Worm (Caenorhabditis elegans) whole organism, L4/young adult: ENCODE measurements around the gene C50E3.12.

ENCODE experiments used
- W03F9.2 ChIP-seq: fragments of 150-350 bp; optimal IDR thresholded peaks from 2 replicates; lab custom pipeline; 2014; ENCODE audit warnings: missing biosample characterization, missing genetic modification characterization
- dao-5 ChIP-seq: sonication (generic microtip); optimal IDR thresholded peaks from 2 replicates; lab custom pipeline; 2016; ENCODE audit warnings: missing genotype, missing genetic modification characterization, moderate library complexity, missing compliant biosample characterization
- him-1 ChIP-seq: sonication (generic microtip); optimal IDR thresholded peaks from 2 replicates; lab custom pipeline; 2016; ENCODE audit warnings: missing genotype, missing genetic modification reagents, missing genetic modification characterization, missing compliant biosample characterization

DNA sequence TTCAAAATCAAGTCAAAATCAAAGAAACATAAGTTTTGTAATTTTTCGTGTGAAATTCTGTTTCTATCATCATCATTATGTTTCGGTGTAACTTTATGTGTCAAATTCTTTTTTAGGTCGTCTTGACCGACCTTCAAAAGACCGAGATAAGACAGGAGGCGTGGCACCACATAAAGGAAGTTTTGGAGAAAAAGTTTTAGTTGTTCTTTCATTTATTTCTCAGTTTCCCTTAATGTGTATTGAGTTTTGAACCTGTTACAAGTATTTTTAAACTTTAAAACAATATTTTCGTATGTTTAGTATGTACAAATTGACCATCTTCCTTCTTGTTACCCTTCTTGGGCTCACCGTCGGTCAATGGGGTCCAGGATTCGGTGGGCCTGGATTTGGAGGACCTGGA lies 2.8 kb upstream of the C50E3.12 start, which contains the start of gene grsp-4:
- TF ChIP-seq dao-5 (tag; lab: Kevin White, UChicago) (no peak), W03F9.2 (tag; lab: Kevin White, UChicago) (no peak), him-1 (no peak)
